Fruit fly (Drosophila melanogaster): ENCODE data around the gene CG43335.
A peak's percentile ranks its signal among the peaks of the same experiment; 100 is the strongest.

The CG43335 gene

dm6 chr3R:15650250-15650649 lies 15.0 kb downstream of the CG43335 start (continued):
- TF ChIP-seq dmrt11E (tag; optimal IDR thresholded peaks at IDR 0.05) = peak; percentile 84
- peak; percentile 58 for TF ChIP-seq gcm (GFP tag; optimal IDR thresholded peaks at IDR 0.05)
- peak; percentile 66 for TF ChIP-seq gem (tag; optimal IDR thresholded peaks at IDR 0.05)
- TF ChIP-seq CG31441 (GFP tag; IDR thresholded peaks at IDR 0.05) = peak; percentile 66
- TF ChIP-seq Ssrp (tag; optimal IDR thresholded peaks at IDR 0.05) = peak; percentile 61
- no peak for TF ChIP-seq Dp (GFP tag; optimal IDR thresholded peaks at IDR 0.05)
- no peak for TF ChIP-seq prd (optimal IDR thresholded peaks at IDR 0.05)
- TF ChIP-seq prd (GFP tag; IDR thresholded peaks at IDR 0.05) = peak; percentile 7; the same call in 1 of the 3 replicates
- peak; percentile 6 for TF ChIP-seq Xbp1 (GFP tag; optimal IDR thresholded peaks at IDR 0.05)
- peak; percentile 51 for TF ChIP-seq CG15601 (tag; optimal IDR thresholded peaks at IDR 0.05)
- peak; percentile 20 for TF ChIP-seq CG10267 (tag; optimal IDR thresholded peaks at IDR 0.05)
- no peak for TF ChIP-seq tna (GFP tag; IDR thresholded peaks at IDR 0.05; ENCODE audit: partially characterized antibody)
- TF ChIP-seq hbn (GFP tag; IDR thresholded peaks at IDR 0.05; ENCODE audit: partially characterized antibody) = no peak
- peak in 1 of 2 experiments; percentile 73 for TF ChIP-seq bsh (GFP tag; optimal IDR thresholded peaks at IDR 0.05)
- no peak for TF ChIP-seq D (optimal IDR thresholded peaks at IDR 0.05)
- TF ChIP-seq D (GFP tag; optimal IDR thresholded peaks at IDR 0.05) = peak; percentile 15
- TF ChIP-seq nmo (GFP tag; optimal IDR thresholded peaks at IDR 0.05) = peak; percentile 40
- TF ChIP-seq Blimp-1 (GFP tag; optimal IDR thresholded peaks at IDR 0.05) = peak; percentile 51
- peak; percentile 15 for TF ChIP-seq CG1529 (GFP tag; optimal IDR thresholded peaks at IDR 0.05)
- TF ChIP-seq lola (GFP tag; optimal IDR thresholded peaks at IDR 0.05) = peak in 1 of 3 experiments; percentile 79
- TF ChIP-seq cato (GFP tag; optimal IDR thresholded peaks at IDR 0.05; ENCODE audit: borderline replicate concordance) = no peak
- peak; percentile 45 for TF ChIP-seq Oli (tag; optimal IDR thresholded peaks at IDR 0.05)
- TF ChIP-seq gsb-n (tag; optimal IDR thresholded peaks at IDR 0.05) = peak; percentile 22
- TF ChIP-seq CG10979 (tag; optimal IDR thresholded peaks at IDR 0.05) = peak; percentile 63
- no peak for TF ChIP-seq hb (GFP tag; IDR thresholded peaks at IDR 0.05; ENCODE audit: partially characterized antibody)
- TF ChIP-seq az2 (GFP tag; optimal IDR thresholded peaks at IDR 0.05) = peak; percentile 35
- peak; percentile 21 for TF ChIP-seq CG7839 (tag; optimal IDR thresholded peaks at IDR 0.05)
- peak; percentile 10 for TF ChIP-seq Chrac-16 (GFP tag; optimal IDR thresholded peaks at IDR 0.05)
- TF ChIP-seq CG8388 (GFP tag; optimal IDR thresholded peaks at IDR 0.05) = peak; percentile 36
- TF ChIP-seq Nf-YB (GFP tag; optimal IDR thresholded peaks at IDR 0.05) = peak; percentile 2
- peak; percentile 19 for TF ChIP-seq CG1602 (GFP tag; optimal IDR thresholded peaks at IDR 0.05)
- peak in 1 of 2 experiments; percentile 0 for TF ChIP-seq Hr51 (GFP tag; optimal IDR thresholded peaks at IDR 0.05)
- peak; percentile 36 for TF ChIP-seq CG16815 (GFP tag; optimal IDR thresholded peaks at IDR 0.05)
- peak; percentile 78 for TF ChIP-seq CG2712 (tag; optimal IDR thresholded peaks at IDR 0.05)
- peak; percentile 8 for TF ChIP-seq CG7556 (GFP tag; optimal IDR thresholded peaks at IDR 0.05)
- peak; percentile 33; the same call in 2 of the 3 replicates for TF ChIP-seq row (GFP tag; IDR thresholded peaks at IDR 0.05)
- TF ChIP-seq sens (GFP tag) = peak; percentile 69
- no peak for TF ChIP-seq Six4 (GFP tag; optimal IDR thresholded peaks at IDR 0.05)
- no peak for TF ChIP-seq Awh (GFP tag; IDR thresholded peaks at IDR 0.05)
- TF ChIP-seq Sox102F (GFP tag; optimal IDR thresholded peaks at IDR 0.05) = peak; percentile 56
- TF ChIP-seq oc (tag; optimal IDR thresholded peaks at IDR 0.05) = peak; percentile 7
- peak; percentile 31; the same call in 2 of the 3 replicates for TF ChIP-seq croc (GFP tag; conservative IDR thresholded peaks at IDR 0.05)
- TF ChIP-seq zen2 (GFP tag; IDR thresholded peaks at IDR 0.05; ENCODE audit: partially characterized antibody) = no peak
- peak; percentile 0 for TF ChIP-seq Sox100B (GFP tag; optimal IDR thresholded peaks at IDR 0.05)
- no peak for TF ChIP-seq gcm2 (GFP tag; optimal IDR thresholded peaks at IDR 0.05)
- TF ChIP-seq CG12391 (tag; optimal IDR thresholded peaks at IDR 0.05) = peak; percentile 61
- peak; percentile 13 for TF ChIP-seq CG8924 (tag; optimal IDR thresholded peaks at IDR 0.05)
- TF ChIP-seq CG7357 (GFP tag; IDR thresholded peaks at IDR 0.05) = 0 out of 3 replicates have a peak, but pooled peaks have one; percentile 7
- no peak for TF ChIP-seq yki (optimal IDR thresholded peaks at IDR 0.05)
